Fruit fly (Drosophila melanogaster) whole organism, embryonic: ENCODE results near the gene CG32459.

Experiments used
- ATbp ChIP-seq: fragments of 200-800 bp; sonication (Bioruptor generic); optimal IDR thresholded peaks from 2 replicates; lab custom pipeline; 2017; ENCODE audit warnings: missing biosample characterization, mild to moderate bottlenecking, missing genetic modification characterization, missing genetic modification reagents
- Abd-B ChIP-seq: fragments of 200-800 bp; sonication (Bioruptor generic); optimal IDR thresholded peaks from 2 replicates; lab custom pipeline; 2018; ENCODE audit warnings: missing biosample characterization, mild to moderate bottlenecking, missing genetic modification characterization, moderate library complexity
- CG1024 ChIP-seq: fragments of 200-800 bp; sonication (Bioruptor generic); IDR thresholded peaks from 2 replicates; pipeline ENCODE4 v1.3.6; 2022; ENCODE audit warnings: missing biosample characterization, missing genetic modification characterization
- CG10565 ChIP-seq: fragments of 200-800 bp; sonication (Bioruptor generic); optimal IDR thresholded peaks from 3 replicates; lab custom pipeline; 2016; ENCODE audit warnings: missing biosample characterization, mild to moderate bottlenecking, missing genetic modification characterization
- CG11093 ChIP-seq: fragments of 200-800 bp; sonication (Bioruptor generic); IDR thresholded peaks from 3 replicates; pipeline ENCODE4 v1.3.6; 2022; ENCODE audit warnings: missing biosample characterization, missing genetic modification characterization
- CG12942 ChIP-seq: fragments of 200-800 bp; sonication (Bioruptor generic); optimal IDR thresholded peaks from 3 replicates; lab custom pipeline; 2016; ENCODE audit warnings: missing biosample characterization, missing genetic modification characterization
- CG17912 ChIP-seq: fragments of 200-800 bp; sonication (Bioruptor generic); optimal IDR thresholded peaks from 2 replicates; lab custom pipeline; 2018; ENCODE audit warnings: missing biosample characterization, mild to moderate bottlenecking, missing genetic modification characterization
- CG18011 ChIP-seq: fragments of 200-800 bp; sonication (Bioruptor generic); optimal IDR thresholded peaks from 2 replicates; lab custom pipeline; 2017; ENCODE audit warnings: missing biosample characterization, missing genetic modification characterization, mild to moderate bottlenecking, moderate library complexity, missing genotype
- CG2129 ChIP-seq: fragments of 200-800 bp; sonication (Bioruptor generic); IDR thresholded peaks from 2 replicates; pipeline ENCODE4 v1.3.6; 2022; ENCODE audit warnings: missing biosample characterization, missing genetic modification characterization; ENCODE audit not compliant: partially characterized antibody
- CG30431 ChIP-seq: fragments of 200-800 bp; sonication (Bioruptor generic); optimal IDR thresholded peaks from 2 replicates; lab custom pipeline; 2017; ENCODE audit warnings: missing biosample characterization, missing genetic modification characterization
- CG31365 ChIP-seq: fragments of 200-800 bp; sonication (Bioruptor generic); optimal IDR thresholded peaks from 2 replicates; lab custom pipeline; 2018; ENCODE audit warnings: missing biosample characterization, mild to moderate bottlenecking, missing genetic modification characterization
- CG3281 ChIP-seq: fragments of 200-800 bp; sonication (Bioruptor generic); optimal IDR thresholded peaks from 3 replicates; lab custom pipeline; 2017; ENCODE audit warnings: missing biosample characterization, mild to moderate bottlenecking, missing genetic modification characterization
- CG4854 ChIP-seq: fragments of 200-800 bp; sonication (Bioruptor generic); optimal IDR thresholded peaks from 2 replicates; lab custom pipeline; 2016; ENCODE audit warnings: missing biosample characterization, missing genetic modification characterization, inconsistent platforms
- CG6654 ChIP-seq: fragments of 200-800 bp; sonication (Bioruptor generic); optimal IDR thresholded peaks from 2 replicates; lab custom pipeline; 2017; ENCODE audit warnings: missing biosample characterization, mild to moderate bottlenecking, missing genetic modification characterization
- CG8281 ChIP-seq: fragments of 200-800 bp; sonication (Bioruptor generic); optimal IDR thresholded peaks from 2 replicates; lab custom pipeline; 2018; ENCODE audit warnings: missing biosample characterization, mild to moderate bottlenecking, missing genetic modification characterization, moderate library complexity
- CG8359 ChIP-seq: fragments of 200-800 bp; sonication (Bioruptor generic); optimal IDR thresholded peaks from 2 replicates; lab custom pipeline; 2017; ENCODE audit warnings: missing biosample characterization, mild to moderate bottlenecking, missing genetic modification characterization, borderline replicate concordance
- CG9797 ChIP-seq: fragments of 200-800 bp; sonication (Bioruptor generic); optimal IDR thresholded peaks from 3 replicates; lab custom pipeline; 2018; ENCODE audit warnings: missing biosample characterization, mild to moderate bottlenecking, missing genetic modification characterization
- CrebB ChIP-seq: fragments of 200-800 bp; sonication (Bioruptor generic); optimal IDR thresholded peaks from 3 replicates; lab custom pipeline; 2018; ENCODE audit warnings: missing biosample characterization, mild to moderate bottlenecking, missing genetic modification characterization
- Dip3 ChIP-seq: fragments of 200-800 bp; sonication (Bioruptor generic); optimal IDR thresholded peaks from 3 replicates; lab custom pipeline; 2016; ENCODE audit warnings: missing biosample characterization, missing genetic modification characterization
- Dll ChIP-seq: fragments of 200-800 bp; sonication (Bioruptor generic); IDR thresholded peaks from 4 replicates; pipeline ENCODE4 v1.3.6; 2022; ENCODE audit warnings: missing biosample characterization, missing genetic modification characterization; ENCODE audit not compliant: partially characterized antibody
- Eip74EF ChIP-seq, 2 experiments: fragments of 200-800 bp in 1 of 2; fragments of >200 bp in 1 of 2; sonication (Bioruptor generic) in 1 of 2; optimal IDR thresholded peaks; 2 replicates each; lab custom pipeline; 2017 to 2019; ENCODE audit warnings: missing biosample characterization in 2 of 2, missing genetic modification characterization in 2 of 2, mild to moderate bottlenecking in 1 of 2, moderate library complexity in 1 of 2
- Elba2 ChIP-seq: fragments of 200-800 bp; sonication (Bioruptor generic); optimal IDR thresholded peaks from 3 replicates; lab custom pipeline; 2016; ENCODE audit warnings: missing biosample characterization, missing genetic modification characterization
- Fer1 ChIP-seq: fragments of 200-800 bp; sonication (Bioruptor generic); optimal IDR thresholded peaks from 2 replicates; lab custom pipeline; 2017; ENCODE audit warnings: missing biosample characterization, mild to moderate bottlenecking, missing genetic modification characterization
- H15 ChIP-seq: fragments of 200-800 bp; sonication (Bioruptor generic); IDR thresholded peaks from 3 replicates; pipeline ENCODE4 v1.3.6; 2022; ENCODE audit warnings: missing biosample characterization, missing genetic modification characterization
- Hr78 ChIP-seq, 2 experiments: fragments of 200-800 bp in 1 of 2; fragments of >200 bp in 1 of 2; sonication (Bioruptor generic) in 1 of 2; optimal IDR thresholded peaks; 2 replicates each; lab custom pipeline; 2017 to 2019; ENCODE audit warnings: missing biosample characterization in 2 of 2, missing genetic modification characterization in 2 of 2, mild to moderate bottlenecking in 1 of 2, moderate library complexity in 1 of 2
- Lhr ChIP-seq: fragments of 200-800 bp; sonication (Bioruptor generic); optimal IDR thresholded peaks from 3 replicates; lab custom pipeline; 2017; ENCODE audit warnings: mild to moderate bottlenecking, missing biosample characterization, missing genetic modification reagents, missing genetic modification characterization
- Mad ChIP-seq: fragments of 200-800 bp; sonication (Bioruptor generic); optimal IDR thresholded peaks from 2 replicates; lab custom pipeline; 2016; ENCODE audit warnings: missing biosample characterization, missing genetic modification characterization
- Med ChIP-seq: fragments of 200-800 bp; sonication (Bioruptor generic); peaks from one replicate; lab custom pipeline; 2016; ENCODE audit warnings: missing biosample characterization, missing genetic modification characterization, mild to moderate bottlenecking, inconsistent platforms, moderate library complexity
- Myb ChIP-seq: fragments of 200-800 bp; sonication (Bioruptor generic); optimal IDR thresholded peaks from 2 replicates; lab custom pipeline; 2016; ENCODE audit warnings: missing biosample characterization, missing genetic modification characterization
- NC2α ChIP-seq: fragments of 200-800 bp; sonication (Bioruptor generic); optimal IDR thresholded peaks from 2 replicates; lab custom pipeline; 2016; ENCODE audit warnings: missing biosample characterization, missing genetic modification characterization
- Poxn ChIP-seq: fragments of 200-800 bp; sonication (Bioruptor generic); IDR thresholded peaks from 2 replicates; pipeline ENCODE4 v1.3.6; 2022; ENCODE audit warnings: missing biosample characterization, missing genetic modification characterization
- Sry-β ChIP-seq: fragments of 200-800 bp; sonication (Bioruptor generic); optimal IDR thresholded peaks from 2 replicates; lab custom pipeline; 2018; ENCODE audit warnings: missing biosample characterization, mild to moderate bottlenecking, missing genetic modification characterization, moderate library complexity
- ase ChIP-seq: fragments of 200-800 bp; sonication (Bioruptor generic); IDR thresholded peaks from 3 replicates; pipeline ENCODE4 v1.3.6; 2022; ENCODE audit warnings: missing biosample characterization, missing genetic modification characterization
- ato ChIP-seq: fragments of 200-800 bp; sonication (Bioruptor generic); IDR thresholded peaks from 2 replicates; pipeline ENCODE4 v1.3.6; 2022; ENCODE audit warnings: missing biosample characterization, missing genetic modification characterization; ENCODE audit not compliant: partially characterized antibody
- cad ChIP-seq: fragments of >200 bp; optimal IDR thresholded peaks from 2 replicates; lab custom pipeline; 2017; ENCODE audit warnings: missing biosample characterization, missing genetic modification characterization
- caup ChIP-seq: fragments of 200-800 bp; sonication (Bioruptor generic); optimal IDR thresholded peaks from 3 replicates; lab custom pipeline; 2017; ENCODE audit warnings: missing biosample characterization, mild to moderate bottlenecking, missing genetic modification characterization, moderate library complexity; ENCODE audit not compliant: severe bottlenecking
- exex ChIP-seq: fragments of 200-800 bp; sonication (Bioruptor generic); optimal IDR thresholded peaks from 4 replicates; lab custom pipeline; 2018; ENCODE audit warnings: missing biosample characterization, mild to moderate bottlenecking, missing genetic modification characterization, moderate library complexity
- gsb ChIP-seq: fragments of 200-800 bp; sonication (Bioruptor generic); IDR thresholded peaks from 2 replicates; pipeline ENCODE4 v1.3.6; 2022; ENCODE audit warnings: missing biosample characterization, missing genetic modification characterization
- h ChIP-seq: fragments of >200 bp; optimal IDR thresholded peaks from 2 replicates; lab custom pipeline; 2017
- hbn ChIP-seq: fragments of 200-800 bp; sonication (Bioruptor generic); IDR thresholded peaks from 2 replicates; pipeline ENCODE4 v1.3.6; 2022; ENCODE audit warnings: missing biosample characterization, missing genetic modification characterization; ENCODE audit not compliant: partially characterized antibody
- odd ChIP-seq: fragments of 200-800 bp; sonication (Bioruptor generic); optimal IDR thresholded peaks from 2 replicates; lab custom pipeline; 2017; ENCODE audit warnings: missing biosample characterization, mild to moderate bottlenecking, missing genetic modification characterization
- pho ChIP-seq: fragments of 200-800 bp; sonication (Bioruptor generic); optimal IDR thresholded peaks from 2 replicates; lab custom pipeline; 2016; ENCODE audit warnings: missing biosample characterization, missing genetic modification characterization
- ranshi ChIP-seq: fragments of 200-800 bp; sonication (Bioruptor generic); IDR thresholded peaks from 2 replicates; pipeline ENCODE4 v1.3.6; 2022; ENCODE audit warnings: missing biosample characterization, missing genetic modification characterization
- repo ChIP-seq: fragments of 200-800 bp; sonication (Bioruptor generic); optimal IDR thresholded peaks from 2 replicates; lab custom pipeline; 2016; ENCODE audit warnings: missing biosample characterization, missing genetic modification characterization
- ro ChIP-seq: fragments of 200-800 bp; sonication (Bioruptor generic); IDR thresholded peaks from 2 replicates; pipeline ENCODE4 v1.3.6; 2022; ENCODE audit warnings: missing biosample characterization, missing genetic modification characterization
- run ChIP-seq: fragments of 200-800 bp; sonication (Bioruptor generic); optimal IDR thresholded peaks from 3 replicates; lab custom pipeline; 2018; ENCODE audit warnings: missing biosample characterization, mild to moderate bottlenecking, missing genetic modification characterization
- scrt ChIP-seq: fragments of 200-800 bp; sonication (Bioruptor generic); optimal IDR thresholded peaks from 2 replicates; lab custom pipeline; 2018; ENCODE audit warnings: missing biosample characterization, mild to moderate bottlenecking, missing genetic modification characterization, moderate library complexity
- sim ChIP-seq: fragments of 200-800 bp; sonication (Bioruptor generic); IDR thresholded peaks from 2 replicates; pipeline ENCODE4 v1.3.6; 2022; ENCODE audit warnings: missing biosample characterization, missing genetic modification characterization
- tup ChIP-seq: fragments of 200-800 bp; sonication (Bioruptor generic); optimal IDR thresholded peaks from 2 replicates; lab custom pipeline; 2016; ENCODE audit warnings: missing biosample characterization, mild to moderate bottlenecking, missing genetic modification characterization, moderate library complexity
- zen2 ChIP-seq: fragments of 200-800 bp; sonication (Bioruptor generic); IDR thresholded peaks from 3 replicates; pipeline ENCODE4 v1.3.6; 2022; ENCODE audit warnings: missing biosample characterization, missing genetic modification characterization; ENCODE audit not compliant: partially characterized antibody

The CG32459 gene

DNA sequence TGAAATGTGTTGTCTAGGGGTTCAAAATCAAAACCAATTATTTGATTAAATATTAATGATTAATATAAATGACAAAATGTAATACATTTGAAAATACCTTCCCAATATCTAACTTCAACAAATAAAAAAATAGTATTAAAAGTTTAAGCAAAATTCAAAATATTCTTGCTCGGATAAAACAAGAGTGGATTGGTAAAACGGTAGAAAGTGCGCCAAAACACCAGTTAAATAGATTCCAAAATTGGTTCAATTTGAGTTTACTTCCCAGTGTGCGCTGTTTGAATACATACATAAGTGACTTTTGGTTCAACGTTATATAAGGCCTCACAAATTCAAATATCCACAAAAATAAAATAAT lies 9.2 kb upstream of the CG32459 start (continued):
- TF ChIP-seq CG1024 (GFP tag; lab: Robert Waterston, UW) (no peak), Myb (GFP tag; lab: Kevin White, UChicago) (no peak), Mad (peak; percentile 15), Fer1 (peak; percentile 73), CG11093 (GFP tag; lab: Robert Waterston, UW) (0 out of 3 replicates have a peak, but pooled peaks have one; percentile 34), ro (GFP tag; lab: Robert Waterston, UW) (no peak), pho (GFP tag; lab: Kevin White, UChicago) (no peak), Sry-β (no peak), hbn (GFP tag; lab: Robert Waterston, UW) (no peak), CG3281 (GFP tag; lab: Kevin White, UChicago) (peak; percentile 76), CG17912 (GFP tag; lab: Kevin White, UChicago) (no peak), ato (no peak), exex (no peak), NC2α (GFP tag; lab: Kevin White, UChicago) (peak; percentile 2), Dll (GFP tag; lab: Robert Waterston, UW) (no peak), Med (GFP tag; lab: Kevin White, UChicago) (peak; percentile 56), odd (GFP tag; lab: Kevin White, UChicago) (peak; percentile 77), CG2129 (no peak), CG10565 (GFP tag; lab: Kevin White, UChicago) (no peak), H15 (GFP tag; lab: Robert Waterston, UW) (peak; percentile 57; the same call in 1 of the 3 replicates), gsb (GFP tag; lab: Robert Waterston, UW) (no peak), CG30431 (GFP tag; lab: Kevin White, UChicago) (no peak), h (lab: Kevin White, UChicago) (no peak), Hr78 (GFP tag; optimal IDR thresholded peaks at IDR 0.05; lab: Kevin White, UChicago) (peak in 1 of 2 experiments; percentile 16), ranshi (0 out of 2 replicates have a peak, but pooled peaks have one; percentile 47), ase (GFP tag; lab: Robert Waterston, UW) (peak; percentile 56; the same call in 1 of the 3 replicates), zen2 (GFP tag; lab: Robert Waterston, UW) (no peak), Elba2 (GFP tag; lab: Kevin White, UChicago) (no peak), CG9797 (GFP tag; lab: Kevin White, UChicago) (no peak), CG6654 (no peak), CG4854 (GFP tag; lab: Kevin White, UChicago) (peak; percentile 21), CG18011 (GFP tag; lab: Kevin White, UChicago) (no peak), cad (no peak), scrt (peak; percentile 34), CG8281 (no peak), repo (GFP tag; lab: Kevin White, UChicago) (no peak), Abd-B (peak; percentile 47), ATbp (GFP tag; lab: Kevin White, UChicago) (peak; percentile 71), CG8359 (GFP tag; lab: Kevin White, UChicago) (no peak), run (tag; lab: Kevin White, UChicago) (peak; percentile 29), CG31365 (no peak), CrebB (tag; lab: Kevin White, UChicago) (no peak), sim (GFP tag; lab: Robert Waterston, UW) (no peak), Eip74EF (GFP tag; optimal IDR thresholded peaks at IDR 0.05; lab: Kevin White, UChicago) (peak in 1 of 2 experiments; percentile 71), tup (no peak), Poxn (GFP tag; lab: Robert Waterston, UW) (no peak), CG12942 (peak; percentile 41), Lhr (GFP tag; lab: Kevin White, UChicago) (no peak), Dip3 (GFP tag; lab: Kevin White, UChicago) (no peak), caup (peak; percentile 58)
